Worm (Caenorhabditis elegans) whole organism, late embryonic: Measurements from ENCODE around the gene unc-32.

Experiments used
- C38D4.7 ChIP-seq: fragments of 200-800 bp; sonication (Bioruptor generic); optimal IDR thresholded peaks from 2 replicates; lab custom pipeline; 2018; ENCODE audit warnings: mild to moderate bottlenecking, missing genetic modification characterization, moderate library complexity, missing compliant biosample characterization
- ama-1 ChIP-seq: fragments of 150-350 bp; optimal IDR thresholded peaks from 2 replicates; lab custom pipeline; 2014
- eyg-1 ChIP-seq: sonication (generic microtip); optimal IDR thresholded peaks from 2 replicates; lab custom pipeline; 2016; ENCODE audit warnings: missing genotype, missing genetic modification characterization, missing compliant biosample characterization
- fkh-6 ChIP-seq: sonication (generic microtip); optimal IDR thresholded peaks from 2 replicates; lab custom pipeline; 2016; ENCODE audit warnings: missing genetic modification characterization, missing compliant biosample characterization
- hlh-30 ChIP-seq: sonication (generic microtip); optimal IDR thresholded peaks from 2 replicates; lab custom pipeline; 2017; ENCODE audit warnings: antibody characterized with exemption, missing genetic modification characterization, missing compliant biosample characterization; ENCODE audit not compliant: insufficient read depth
- hlh-8 ChIP-seq: sonication (generic microtip); optimal IDR thresholded peaks from 2 replicates; lab custom pipeline; 2016; ENCODE audit warnings: missing genotype, missing genetic modification characterization, missing compliant biosample characterization
- pag-3 ChIP-seq: sonication (generic microtip); optimal IDR thresholded peaks from 2 replicates; lab custom pipeline; 2016; ENCODE audit warnings: missing compliant biosample characterization, missing genetic modification characterization, borderline replicate concordance
- sdc-2 ChIP-seq: sonication (generic microtip); optimal IDR thresholded peaks from 2 replicates; lab custom pipeline; 2016; ENCODE audit warnings: missing genotype, missing genetic modification characterization, missing compliant biosample characterization
- sox-4 ChIP-seq: sonication (generic microtip); optimal IDR thresholded peaks from 2 replicates; lab custom pipeline; 2017; ENCODE audit warnings: mild to moderate bottlenecking, missing genetic modification characterization, inconsistent platforms, missing compliant biosample characterization
- tbx-7 ChIP-seq: sonication (generic microtip); optimal IDR thresholded peaks from 2 replicates; lab custom pipeline; 2016; ENCODE audit warnings: missing genotype, missing genetic modification characterization, missing compliant biosample characterization
- unc-86 ChIP-seq: sonication (generic microtip); optimal IDR thresholded peaks from 2 replicates; lab custom pipeline; 2016; ENCODE audit warnings: missing genetic modification characterization, missing compliant biosample characterization
- zip-5 ChIP-seq: sonication (generic microtip); optimal IDR thresholded peaks from 2 replicates; lab custom pipeline; 2016; ENCODE audit warnings: missing genetic modification characterization, missing compliant biosample characterization

ce11 chrIII:8955536-8955935, 50.1 kb downstream of the unc-32 start:
- TF ChIP-seq hlh-8 (tag; lab: Kevin White, UChicago), result no peak
- TF ChIP-seq zip-5, result no peak
- TF ChIP-seq C38D4.7 (GFP tag; lab: Kevin White, UChicago), result no peak
- no peak for TF ChIP-seq sox-4 (tag; lab: Kevin White, UChicago)
- TF ChIP-seq ama-1, result no peak
- no peak for TF ChIP-seq pag-3
- no peak for TF ChIP-seq fkh-6
- no peak for TF ChIP-seq hlh-30 (tag; lab: Kevin White, UChicago)
- no peak for TF ChIP-seq tbx-7 (tag; lab: Kevin White, UChicago)
- no peak for TF ChIP-seq eyg-1 (tag; lab: Kevin White, UChicago)
- TF ChIP-seq unc-86 (tag; lab: Kevin White, UChicago), result no peak
- TF ChIP-seq sdc-2 (tag; lab: Kevin White, UChicago), result no peak
